Fruit fly (Drosophila melanogaster): ENCODE results near the gene pav.

pav gene

dm6 chr3L:4259102-4259558 lies 16.6 kb downstream of the pav start, which contains the start of the genes CG15011 and CG1309 (continued):
- TF ChIP-seq CG31627 (GFP tag; optimal IDR thresholded peaks at IDR 0.05) (peak; percentile 89), CG6854 (GFP tag; optimal IDR thresholded peaks at IDR 0.05) (peak; percentile 1), CG1621 (tag; optimal IDR thresholded peaks at IDR 0.05) (peak; percentile 51), CG11294 (GFP tag; IDR thresholded peaks at IDR 0.05) (no peak), OdsH (GFP tag; optimal IDR thresholded peaks at IDR 0.05) (peak; percentile 83), dac (GFP tag; optimal IDR thresholded peaks at IDR 0.05) (peak; percentile 61), Lpt (GFP tag; optimal IDR thresholded peaks at IDR 0.05) (peak; percentile 65), dsx (GFP tag; optimal IDR thresholded peaks at IDR 0.05; ENCODE audit: poor library complexity, severe bottlenecking) (peak; percentile 86), CG10631 (GFP tag; optimal IDR thresholded peaks at IDR 0.05) (peak; percentile 87), Ets21C (GFP tag; optimal IDR thresholded peaks at IDR 0.05) (peak; percentile 83), CG8319 (GFP tag; optimal IDR thresholded peaks at IDR 0.05) (peak; percentile 67), CG7368 (GFP tag; optimal IDR thresholded peaks at IDR 0.05) (peak; percentile 26), Sox102F (GFP tag; optimal IDR thresholded peaks at IDR 0.05) (no peak), CG6276 (GFP tag; optimal IDR thresholded peaks at IDR 0.05) (no peak)

- TF ChIP-seq achi (GFP tag; optimal IDR thresholded peaks at IDR 0.05) (no peak), dsx (GFP tag; optimal IDR thresholded peaks at IDR 0.05; ENCODE audit: poor library complexity, severe bottlenecking) (no peak), CG6792 (GFP tag; optimal IDR thresholded peaks at IDR 0.05) (no peak), CG16779 (tag; optimal IDR thresholded peaks at IDR 0.05) (no peak), CG6163 (GFP tag; IDR thresholded peaks at IDR 0.05) (no peak), esn (GFP tag; optimal IDR thresholded peaks at IDR 0.05) (no peak), salr (GFP tag; optimal IDR thresholded peaks at IDR 0.05) (no peak), spab (GFP tag; optimal IDR thresholded peaks at IDR 0.05) (no peak), Sox14 (GFP tag; optimal IDR thresholded peaks at IDR 0.05) (no peak), CG6276 (GFP tag; optimal IDR thresholded peaks at IDR 0.05) (no peak), CG4318 (GFP tag; optimal IDR thresholded peaks at IDR 0.05) (no peak), Met (GFP tag; optimal IDR thresholded peaks at IDR 0.05) (no peak), svp (GFP tag) (no peak), pdm3 (GFP tag; optimal IDR thresholded peaks at IDR 0.05) (no peak), CG6808 (GFP tag; optimal IDR thresholded peaks at IDR 0.05) (no peak), ss (GFP tag; optimal IDR thresholded peaks at IDR 0.05) (no peak), eg (GFP tag; IDR thresholded peaks at IDR 0.05) (no peak), CG10631 (GFP tag; optimal IDR thresholded peaks at IDR 0.05) (no peak), CG8632 (GFP tag; optimal IDR thresholded peaks at IDR 0.05) (no peak), Hr38 (GFP tag; optimal IDR thresholded peaks at IDR 0.05) (no peak)
These were observed 18.6 kb downstream of the pav start for dm6 chr3L:4261177-4261576.

- peak; percentile 9 for TF ChIP-seq lz (GFP tag; optimal IDR thresholded peaks at IDR 0.05)
- no peak for TF ChIP-seq CG6163 (GFP tag; IDR thresholded peaks at IDR 0.05)
- TF ChIP-seq acj6 (GFP tag; optimal IDR thresholded peaks at IDR 0.05) = peak; percentile 27
- TF ChIP-seq esn (GFP tag; optimal IDR thresholded peaks at IDR 0.05) = peak; percentile 48
- peak; percentile 58 for TF ChIP-seq fkh (GFP tag; optimal IDR thresholded peaks at IDR 0.05)
- TF ChIP-seq pdm3 (GFP tag; optimal IDR thresholded peaks at IDR 0.05) = peak; percentile 14
- peak; percentile 5 for TF ChIP-seq Hr39 (GFP tag; optimal IDR thresholded peaks at IDR 0.05)
- TF ChIP-seq achi (GFP tag; optimal IDR thresholded peaks at IDR 0.05) = peak; percentile 20
- TF ChIP-seq CG31627 (GFP tag; optimal IDR thresholded peaks at IDR 0.05) = peak; percentile 12
- peak; percentile 10 for TF ChIP-seq Hr4 (GFP tag; optimal IDR thresholded peaks at IDR 0.05)
- TF ChIP-seq CG34406 (GFP tag; optimal IDR thresholded peaks at IDR 0.05) = no peak
- TF ChIP-seq CG11762 (GFP tag; optimal IDR thresholded peaks at IDR 0.05; ENCODE audit: insufficient read depth) = no peak
- peak; percentile 81 for TF ChIP-seq Eip78C (GFP tag)
These were observed 19.9 kb downstream of the pav start, which contains the start of the genes CG11586 and VhaM9.7-a for dm6 chr3L:4262384-4262783. CG11586 (minus strand) TSS chr3L:4262470. VhaM9.7-a (plus strand) TSS chr3L:4262705.

Data from whole organism, prepupa.